Worm (Caenorhabditis elegans) whole organism, midembryonic: ENCODE data around the gene Y59E9AL.4.
A peak's percentile ranks its signal among the peaks of the same experiment; 100 is the strongest.
"Not testable (repeated sequence)": the region's sequence is repeated elsewhere in the genome, so short reads cannot be mapped to it uniquely, and the experiment has no call there.

Experiments
- T22C8.4 ChIP-seq: fragments of 200-800 bp; sonication (Bioruptor generic); IDR thresholded peaks from 2 replicates; pipeline ENCODE4 v1.3.6; 2022; ENCODE audit warnings: missing genetic modification characterization, missing compliant biosample characterization
- cog-1 ChIP-seq: sonication (generic microtip); optimal IDR thresholded peaks from 2 replicates; lab custom pipeline; 2016; ENCODE audit warnings: missing genetic modification characterization, missing compliant biosample characterization
- flt-1 ChIP-seq: fragments of 200-800 bp; sonication (Bioruptor generic); IDR thresholded peaks from 2 replicates; pipeline ENCODE4 v1.3.6; 2022; ENCODE audit warnings: missing genetic modification characterization, missing compliant biosample characterization
- klf-2 ChIP-seq: fragments of 200-800 bp; sonication (Bioruptor generic); conservative IDR thresholded peaks from 2 replicates; pipeline ENCODE4 v1.3.6; 2022; ENCODE audit warnings: missing genetic modification reagents, missing genetic modification characterization, missing compliant biosample characterization
- med-1 ChIP-seq: sonication (generic microtip); optimal IDR thresholded peaks from 2 replicates; lab custom pipeline; 2017; ENCODE audit warnings: missing genetic modification characterization, mild to moderate bottlenecking, missing compliant biosample characterization, antibody characterized with exemption, missing genetic modification reagents; ENCODE audit not compliant: insufficient read depth
- ref-1 ChIP-seq: fragments of 200-800 bp; sonication (Bioruptor generic); conservative IDR thresholded peaks from 2 replicates; pipeline ENCODE4 v1.3.6; 2022; ENCODE audit warnings: missing genetic modification reagents, missing genetic modification characterization, missing compliant biosample characterization
- tab-1 ChIP-seq: fragments of 200-800 bp; sonication (Bioruptor generic); IDR thresholded peaks from 2 replicates; pipeline ENCODE4 v1.3.6; 2022; ENCODE audit warnings: missing genetic modification characterization, missing compliant biosample characterization
- ztf-23 ChIP-seq: fragments of 200-800 bp; sonication (Bioruptor generic); IDR thresholded peaks from 2 replicates; pipeline ENCODE4 v1.3.6; 2022; ENCODE audit warnings: missing genetic modification reagents, missing genetic modification characterization, missing compliant biosample characterization
- ztf-29 ChIP-seq: fragments of 200-800 bp; sonication (Bioruptor generic); IDR thresholded peaks from 2 replicates; pipeline ENCODE4 v1.3.6; 2022; ENCODE audit warnings: missing genetic modification reagents, missing genetic modification characterization, missing compliant biosample characterization

The Y59E9AL.4 gene

ce11 chrIV:5186480-5187205 lies 28.3 kb downstream of the Y59E9AL.4 start, which contains the start of the genes W03F8.6 and mtrf-1L:
W03F8.6 (minus strand) TSS chrIV:5186580.
mtrf-1L (plus strand) TSS chrIV:5187155.
- TF ChIP-seq klf-2 (no peak), ztf-23 (GFP tag; lab: Robert Waterston, UW) (no peak), med-1 (no peak), tab-1 (GFP tag; lab: Robert Waterston, UW) (no peak), flt-1 (GFP tag; lab: Robert Waterston, UW) (no peak)

ce11 chrIV:5183755-5184166 lies 31.2 kb downstream of the Y59E9AL.4 start, which contains the start of gene W03F8.4:
W03F8.4 (plus strand) TSS chrIV:5184123.
- peak; percentile 82; the same call in 1 of the 2 replicates for TF ChIP-seq ztf-23 (GFP tag; lab: Robert Waterston, UW)
- peak; percentile 87 for TF ChIP-seq flt-1 (GFP tag; lab: Robert Waterston, UW)
- TF ChIP-seq tab-1 (GFP tag; lab: Robert Waterston, UW): peak; percentile 70; the same call in 1 of the 2 replicates
- TF ChIP-seq med-1: peak; percentile 16
- peak; percentile 87 for TF ChIP-seq cog-1 (tag; lab: Kevin White, UChicago)
- TF ChIP-seq T22C8.4 (GFP tag; lab: Robert Waterston, UW): no peak
- TF ChIP-seq klf-2: no peak
- TF ChIP-seq ref-1 (GFP tag; lab: Robert Waterston, UW): 0 out of 2 replicates have a peak, but pooled peaks have one; percentile 25
- no peak for TF ChIP-seq ztf-29 (GFP tag; lab: Robert Waterston, UW)

- TF ChIP-seq tab-1 (GFP tag; lab: Robert Waterston, UW) (no peak), ztf-29 (GFP tag; lab: Robert Waterston, UW) (no peak), flt-1 (GFP tag; lab: Robert Waterston, UW) (0 out of 2 replicates have a peak, but pooled peaks have one; percentile 40)
Observed at ce11 chrIV:5173032-5173431, 42.0 kb downstream of the Y59E9AL.4 start, which contains the start of gene lam-1. lam-1 (plus strand) TSS chrIV:5173332.

ce11 chrIV:5171994-5172528 lies 42.9 kb downstream of the Y59E9AL.4 start:
- TF ChIP-seq klf-2 (no peak), med-1 (no peak), ztf-29 (GFP tag; lab: Robert Waterston, UW) (no peak), cog-1 (tag; lab: Kevin White, UChicago) (no peak), ztf-23 (GFP tag; lab: Robert Waterston, UW) (no peak), flt-1 (GFP tag; lab: Robert Waterston, UW) (no peak)

- TF ChIP-seq cog-1 (tag; lab: Kevin White, UChicago) (peak; percentile 48), klf-2 (no peak), ztf-29 (GFP tag; lab: Robert Waterston, UW) (no peak), med-1 (no peak)
Observed at ce11 chrIV:5169335-5169734, 45.7 kb downstream of the Y59E9AL.4 start.

ce11 chrIV:5166030-5166429 lies 49.0 kb downstream of the Y59E9AL.4 start, which contains the start of gene ptp-5.1:
ptp-5.1 (plus strand) TSS chrIV:5166330.
- TF ChIP-seq ztf-23 (GFP tag; lab: Robert Waterston, UW): no peak
- TF ChIP-seq T22C8.4 (GFP tag; lab: Robert Waterston, UW): no peak
- no peak for TF ChIP-seq med-1
- no peak for TF ChIP-seq cog-1 (tag; lab: Kevin White, UChicago)
- no peak for TF ChIP-seq ref-1 (GFP tag; lab: Robert Waterston, UW)
- no peak for TF ChIP-seq ztf-29 (GFP tag; lab: Robert Waterston, UW)
- TF ChIP-seq tab-1 (GFP tag; lab: Robert Waterston, UW): no peak
- TF ChIP-seq flt-1 (GFP tag; lab: Robert Waterston, UW): no peak
- TF ChIP-seq klf-2: no peak

- TF ChIP-seq klf-2; cog-1 (tag; lab: Kevin White, UChicago); tab-1 (GFP tag; lab: Robert Waterston, UW): not testable (repeated sequence)
Observed at ce11 chrIV:5165626-5166025, 49.4 kb downstream of the Y59E9AL.4 start, which contains the start of gene nspd-6. nspd-6 (minus strand) TSS chrIV:5165726.

ce11 chrIV:5162941-5163340 lies 52.1 kb downstream of the Y59E9AL.4 start, which contains the start of the genes nspd-3 and C24D10.2:
nspd-3 (minus strand) TSS chrIV:5163041.
C24D10.2 (plus strand) TSS chrIV:5163339.
- not testable (repeated sequence) for TF ChIP-seq ref-1, ztf-23, tab-1 (GFP tag; lab: Robert Waterston, UW)
